Worm (Caenorhabditis elegans) whole organism, L1 larva: ENCODE measurements around the gene C45G9.11.

Experiments
- ama-1 ChIP-seq: fragments of 150-350 bp; optimal IDR thresholded peaks from 2 replicates; lab custom pipeline; 2014
- lin-15B ChIP-seq: fragments of 150-350 bp; sonication (generic microtip); optimal IDR thresholded peaks from 3 replicates; lab custom pipeline; 2014; ENCODE audit warnings: missing biosample characterization, missing genetic modification characterization
- nhr-71 ChIP-seq: sonication (generic microtip); optimal IDR thresholded peaks from 2 replicates; lab custom pipeline; 2016; ENCODE audit warnings: mild to moderate bottlenecking, missing genetic modification characterization, moderate library complexity, missing compliant biosample characterization
- rnt-1 ChIP-seq: sonication (generic microtip); optimal IDR thresholded peaks from 2 replicates; lab custom pipeline; 2016; ENCODE audit warnings: mild to moderate bottlenecking, missing genetic modification characterization, moderate library complexity, missing compliant biosample characterization

- no peak for TF ChIP-seq nhr-71 (tag; lab: Kevin White, UChicago)
- no peak for TF ChIP-seq rnt-1
- no peak for TF ChIP-seq ama-1 (lab: Kevin White, UChicago)
- no peak for TF ChIP-seq lin-15B (tag; lab: Kevin White, UChicago)
Measured at ce11 chrIII:5107959-5108358, 39.4 kb upstream of the C45G9.11 start.
